Worm (Caenorhabditis elegans): ENCODE measurements around the gene gpcp-2.

The gpcp-2 gene

ce11 chrII:8073222-8073621, at the start of gene gpcp-2:
Gene gpcp-2 (minus strand): TSS chrII:8073374.
- no peak for TF ChIP-seq unc-62 (GFP tag; optimal IDR thresholded peaks at IDR 0.05)

- TF ChIP-seq unc-62 (GFP tag; optimal IDR thresholded peaks at IDR 0.05), result no peak
Observed at ce11 chrII:8117426-8117825, 44.3 kb upstream of the gpcp-2 start.

ce11 chrII:8116159-8116558, 43.0 kb upstream of the gpcp-2 start, which contains the start of gene unc-105:
Gene unc-105 (plus strand): TSS chrII:8116459.
- TF ChIP-seq unc-62 (GFP tag; optimal IDR thresholded peaks at IDR 0.05), result no peak

ce11 chrII:8112063-8112462, 38.9 kb upstream of the gpcp-2 start, which contains the start of gene lron-4:
Gene lron-4 (minus strand): TSS chrII:8112163.
- TF ChIP-seq unc-62 (GFP tag; optimal IDR thresholded peaks at IDR 0.05), result no peak

ce11 chrII:8106921-8107695, 33.9 kb upstream of the gpcp-2 start, which contains the start of the genes chst-1 and C41C4.9:
Gene chst-1 (minus strand): TSS chrII:8106971.
Gene C41C4.9 (plus strand): TSS chrII:8107645.
- TF ChIP-seq unc-62 (GFP tag; optimal IDR thresholded peaks at IDR 0.05), result no peak

ce11 chrII:8104998-8105397, 31.8 kb upstream of the gpcp-2 start, which contains the start of gene sfxn-5:
Gene sfxn-5 (minus strand): TSS chrII:8105052.
- no peak for TF ChIP-seq unc-62 (GFP tag; optimal IDR thresholded peaks at IDR 0.05)

- no peak for TF ChIP-seq unc-62 (GFP tag; optimal IDR thresholded peaks at IDR 0.05)
Observed at ce11 chrII:8102041-8102440, 28.9 kb upstream of the gpcp-2 start, which contains the start of gene sre-2. Gene sre-2 (minus strand): TSS chrII:8102141.

ce11 chrII:8099212-8099784, 26.1 kb upstream of the gpcp-2 start:
- no peak for TF ChIP-seq unc-62 (GFP tag; optimal IDR thresholded peaks at IDR 0.05)

- no peak for TF ChIP-seq unc-62 (GFP tag; optimal IDR thresholded peaks at IDR 0.05)
Observed at ce11 chrII:8093914-8094313, 20.7 kb upstream of the gpcp-2 start.

ce11 chrII:8093283-8093682, 20.1 kb upstream of the gpcp-2 start:
- no peak for TF ChIP-seq unc-62 (GFP tag; optimal IDR thresholded peaks at IDR 0.05)

- no peak for TF ChIP-seq unc-62 (GFP tag; optimal IDR thresholded peaks at IDR 0.05)
Observed at ce11 chrII:8092537-8092936, 19.4 kb upstream of the gpcp-2 start, which contains the start of gene ltd-1. Gene ltd-1 (minus strand): TSS chrII:8092754.

- no peak for TF ChIP-seq unc-62 (GFP tag; optimal IDR thresholded peaks at IDR 0.05)
Observed at ce11 chrII:8091528-8091927, 18.4 kb upstream of the gpcp-2 start.

ce11 chrII:8086803-8087202, 13.6 kb upstream of the gpcp-2 start, which contains the start of gene K02C4.3:
Gene K02C4.3 (minus strand): TSS chrII:8086853.
- no peak for TF ChIP-seq unc-62 (GFP tag; optimal IDR thresholded peaks at IDR 0.05)

ce11 chrII:8078041-8078440, 4.9 kb upstream of the gpcp-2 start, which contains the start of gene K02C4.5:
Gene K02C4.5 (plus strand): TSS chrII:8078435.
- TF ChIP-seq unc-62 (GFP tag; optimal IDR thresholded peaks at IDR 0.05), result no peak

ce11 chrII:8075324-8075810, 2.2 kb upstream of the gpcp-2 start, which contains the start of gene K02C4.2:
Gene K02C4.2 (plus strand): TSS chrII:8075760.
- TF ChIP-seq unc-62 (GFP tag; optimal IDR thresholded peaks at IDR 0.05), result no peak

- no peak for TF ChIP-seq unc-62 (GFP tag; optimal IDR thresholded peaks at IDR 0.05)
Observed at ce11 chrII:8074058-8074457, 884 bp upstream of the gpcp-2 start.
